Worm (Caenorhabditis elegans): ENCODE measurements around the gene Y7A5A.3.

Gene Y7A5A.3

DNA sequence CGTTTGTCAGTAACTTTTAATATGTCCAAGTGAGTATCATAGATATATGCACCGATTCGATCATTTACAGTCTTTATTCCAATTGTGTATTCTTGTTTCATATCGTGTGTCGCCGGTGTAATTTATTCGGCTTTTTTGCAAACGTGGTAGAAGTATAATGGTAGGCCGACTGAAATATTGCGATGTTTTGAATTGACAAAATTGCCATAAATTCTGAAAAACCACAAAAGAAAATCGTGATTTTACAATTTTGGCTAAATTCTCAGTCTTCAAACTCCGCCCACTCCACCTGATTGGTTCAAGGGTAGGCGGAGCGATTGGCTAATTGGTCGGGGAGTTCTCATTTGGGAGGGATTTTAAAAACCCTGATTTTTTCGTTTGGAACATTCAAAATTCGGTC is at the start of gene Y7A5A.3:
Gene Y7A5A.3, minus strand, starts transcription at position 101 of the 400 bp plus-strand sequence.
- no peak for TF ChIP-seq unc-62 (GFP tag; optimal IDR thresholded peaks at IDR 0.05)

DNA sequence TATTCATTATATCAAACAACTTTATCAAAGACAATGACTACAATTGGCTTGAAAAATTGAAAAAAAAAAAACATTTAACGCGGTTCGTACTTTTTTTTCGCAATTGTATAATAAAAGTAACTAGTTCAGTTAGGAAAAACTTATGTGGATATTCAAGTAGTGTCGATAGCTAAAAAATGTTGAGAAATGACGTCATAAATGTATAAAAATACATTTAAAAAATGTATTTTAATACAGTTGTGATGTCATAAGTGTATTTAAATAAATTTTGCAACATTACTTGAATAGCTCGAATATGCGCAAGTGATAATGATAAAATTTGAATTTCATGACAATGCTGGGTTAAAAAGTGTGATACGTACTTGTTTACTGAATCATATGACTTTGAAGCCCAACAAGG is 47.1 kb upstream of the Y7A5A.3 start:
- no peak for TF ChIP-seq unc-62 (GFP tag; optimal IDR thresholded peaks at IDR 0.05)

DNA sequence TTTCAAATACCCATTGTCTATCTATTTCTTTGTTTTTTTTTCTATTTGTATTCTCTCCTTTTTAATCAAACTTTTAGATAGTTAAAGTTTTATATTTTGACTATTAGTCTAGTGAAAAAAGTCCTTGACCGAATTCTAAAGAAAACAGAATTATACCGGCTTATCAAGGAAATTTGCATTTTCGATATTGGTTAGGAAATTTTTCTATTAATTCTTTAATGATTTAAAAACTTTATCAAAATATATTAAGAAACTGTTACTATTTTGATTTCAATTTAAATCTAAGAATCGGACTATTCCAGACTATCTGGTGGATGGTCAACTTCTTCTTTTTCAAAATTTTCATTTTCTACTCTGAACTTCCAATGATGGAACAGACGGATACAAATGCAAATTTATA is 43.6 kb upstream of the Y7A5A.3 start, which contains the start of gene Y7A5A.20:
Gene Y7A5A.20, plus strand, starts transcription at position 301 of the 400 bp plus-strand sequence.
- TF ChIP-seq unc-62 (GFP tag; optimal IDR thresholded peaks at IDR 0.05): no peak

DNA sequence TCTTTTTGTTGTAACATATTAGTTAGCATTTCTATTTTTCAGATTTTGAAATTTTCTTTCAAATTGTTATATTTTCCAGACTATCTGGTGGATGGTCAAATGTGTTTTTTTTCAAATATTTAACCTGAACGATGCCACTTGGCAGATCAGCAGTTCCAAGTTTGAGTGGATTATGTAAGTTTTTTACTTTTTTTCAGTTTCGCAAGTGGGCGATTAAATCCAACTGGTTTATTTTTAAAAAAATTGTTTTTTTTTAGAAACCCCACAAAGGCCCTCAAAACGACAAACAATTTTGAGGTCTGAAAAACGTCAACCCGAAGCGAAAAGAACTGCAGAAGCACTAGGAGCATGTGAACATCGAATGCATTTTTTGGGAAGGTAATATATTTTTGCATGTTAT is 42.4 kb upstream of the Y7A5A.3 start, which contains the start of gene Y7A5A.9:
Gene Y7A5A.9, plus strand, starts transcription at position 301 of the 400 bp plus-strand sequence.
- no peak for TF ChIP-seq unc-62 (GFP tag; optimal IDR thresholded peaks at IDR 0.05)

DNA sequence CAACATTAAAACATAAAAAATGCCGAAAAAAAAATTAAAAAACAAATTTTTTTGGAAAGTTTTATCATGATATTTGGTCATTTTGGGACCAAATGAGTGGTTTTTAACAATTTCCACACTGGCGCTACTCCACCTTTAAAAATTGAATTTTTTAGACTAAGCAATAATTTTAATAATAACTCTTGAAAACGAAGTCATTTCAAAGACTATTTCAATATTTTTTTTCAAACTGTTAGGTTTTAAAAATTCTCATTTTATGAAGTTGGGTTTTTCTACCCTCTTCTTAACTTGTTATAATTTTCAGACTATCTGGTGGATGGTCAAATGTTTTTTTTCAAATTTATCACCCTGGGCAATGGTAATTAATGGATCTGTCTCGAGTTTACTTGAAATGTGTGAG is 37.7 kb upstream of the Y7A5A.3 start, which contains the start of gene Y7A5A.8:
Gene Y7A5A.8, plus strand, starts transcription at position 301 of the 400 bp plus-strand sequence.
- TF ChIP-seq unc-62 (GFP tag; optimal IDR thresholded peaks at IDR 0.05): no peak

DNA sequence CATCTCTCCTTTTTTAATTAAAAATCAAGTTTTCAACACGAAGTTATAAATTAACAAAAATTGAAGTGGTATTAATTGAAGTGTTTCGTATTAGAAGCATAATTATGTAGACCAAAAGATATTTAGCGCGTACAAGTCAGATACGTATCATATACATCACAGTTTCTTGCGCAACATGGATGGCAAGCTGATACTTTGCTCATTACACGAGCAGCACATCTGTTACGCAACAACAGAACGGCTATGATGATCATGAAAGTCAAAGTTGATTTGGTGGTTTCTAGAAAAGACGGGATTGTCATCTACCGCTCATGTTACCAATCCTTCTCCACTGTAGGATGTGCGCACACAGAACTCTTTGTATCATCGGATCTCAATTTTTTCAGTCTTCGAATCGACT is 30.1 kb upstream of the Y7A5A.3 start:
- TF ChIP-seq unc-62 (GFP tag; optimal IDR thresholded peaks at IDR 0.05): no peak

DNA sequence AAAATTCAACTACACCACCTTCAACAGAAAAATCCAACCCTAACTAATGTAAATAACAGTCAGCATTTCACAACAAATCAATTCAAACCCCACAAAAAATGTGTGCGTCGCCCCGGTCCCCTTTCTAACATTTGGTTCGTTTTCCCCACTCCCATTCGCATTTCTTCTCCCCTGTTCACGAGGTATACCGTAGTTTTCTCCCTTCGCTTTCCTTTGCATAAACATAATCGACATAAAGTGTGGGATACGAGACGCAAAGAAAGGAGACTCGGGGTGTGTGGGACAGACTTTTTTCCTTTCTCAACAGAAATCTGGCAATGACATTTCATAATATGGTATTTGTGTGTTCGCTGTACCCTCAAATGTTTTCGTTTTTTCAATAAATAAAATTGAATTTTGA is 26.9 kb upstream of the Y7A5A.3 start:
- no peak for TF ChIP-seq unc-62 (GFP tag; optimal IDR thresholded peaks at IDR 0.05)

DNA sequence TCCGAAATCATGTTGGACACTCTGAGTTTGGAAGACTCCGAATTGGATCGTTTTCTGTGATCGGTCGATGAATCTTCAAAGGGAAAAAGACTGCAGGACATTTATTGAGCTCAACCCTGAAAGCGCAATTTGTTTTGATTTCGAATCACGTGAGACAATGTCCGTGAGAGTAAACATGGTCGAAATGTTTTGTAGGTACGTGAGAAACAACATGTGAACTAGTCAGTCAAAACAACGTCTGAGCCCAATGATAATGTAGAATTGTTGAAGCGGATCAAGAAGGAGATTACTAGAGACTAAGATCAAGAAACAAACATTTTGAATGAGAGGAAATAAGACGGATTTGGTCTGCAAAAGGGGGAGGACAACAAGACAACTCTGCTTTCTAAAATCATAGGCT is 19.6 kb upstream of the Y7A5A.3 start, which contains the start of gene Y7A5A.7:
Gene Y7A5A.7, minus strand, starts transcription at position 101 of the 400 bp plus-strand sequence.
- TF ChIP-seq unc-62 (GFP tag; optimal IDR thresholded peaks at IDR 0.05): no peak

DNA sequence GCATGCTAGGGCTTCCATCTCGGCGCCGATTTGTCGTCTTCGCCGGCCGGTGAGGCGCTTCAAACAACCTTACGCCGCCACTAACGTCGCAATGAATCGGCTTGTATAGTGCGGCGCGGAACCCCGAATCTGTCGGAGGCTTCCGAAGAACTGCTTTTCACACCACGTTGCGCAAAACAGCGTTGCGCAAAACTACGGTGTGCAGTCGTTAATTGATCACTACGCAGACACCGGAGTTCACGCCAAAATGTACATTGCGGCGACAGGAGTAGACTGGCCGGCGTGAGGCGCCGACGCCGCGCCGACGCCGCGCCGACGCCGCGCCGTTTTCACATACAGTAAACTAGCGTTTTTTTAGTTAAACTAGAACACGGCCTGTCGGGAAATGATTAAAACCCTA is 17.4 kb upstream of the Y7A5A.3 start:
- no peak for TF ChIP-seq unc-62 (GFP tag; optimal IDR thresholded peaks at IDR 0.05)

DNA sequence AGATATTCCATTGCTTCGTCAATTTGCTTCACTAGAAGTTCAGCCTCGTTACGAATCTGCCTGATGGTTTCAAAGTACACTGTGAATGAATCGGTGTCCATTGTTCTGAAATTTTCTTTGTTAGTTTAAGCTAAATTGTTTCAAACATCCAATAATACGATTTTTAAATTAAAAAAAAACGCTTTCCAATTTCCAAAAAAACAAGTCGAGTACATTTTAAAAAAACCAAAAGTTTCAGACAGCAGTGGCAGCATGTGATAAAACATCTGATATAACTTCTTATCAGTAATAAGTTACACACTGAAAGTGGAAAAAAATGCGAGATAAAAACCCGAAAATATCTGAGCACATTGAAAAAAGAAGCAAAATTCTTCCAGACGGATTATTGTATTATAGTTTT is 15.1 kb upstream of the Y7A5A.3 start, which contains the start of gene Y7A5A.6:
Gene Y7A5A.6, minus strand, starts transcription at position 101 of the 400 bp plus-strand sequence.
- no peak for TF ChIP-seq unc-62 (GFP tag; optimal IDR thresholded peaks at IDR 0.05)

DNA sequence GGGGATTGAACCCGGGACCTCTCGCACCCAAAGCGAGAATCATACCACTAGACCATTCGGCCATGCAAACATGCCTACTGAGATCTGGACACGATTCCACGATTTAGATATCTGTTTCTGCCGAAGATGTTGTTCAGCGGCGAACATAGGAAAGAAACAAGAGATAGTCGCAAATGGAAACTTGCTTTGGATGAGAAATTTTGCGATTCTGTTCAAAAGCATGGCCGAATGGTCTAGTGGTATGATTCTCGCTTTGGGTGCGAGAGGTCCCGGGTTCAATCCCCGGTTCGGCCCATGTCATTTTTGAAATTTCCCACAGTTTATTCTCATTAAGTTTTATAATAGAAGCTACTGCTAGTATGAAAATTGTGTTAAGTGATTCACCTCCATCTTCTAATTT is 12.2 kb upstream of the Y7A5A.3 start:
- TF ChIP-seq unc-62 (GFP tag; optimal IDR thresholded peaks at IDR 0.05): no peak

DNA sequence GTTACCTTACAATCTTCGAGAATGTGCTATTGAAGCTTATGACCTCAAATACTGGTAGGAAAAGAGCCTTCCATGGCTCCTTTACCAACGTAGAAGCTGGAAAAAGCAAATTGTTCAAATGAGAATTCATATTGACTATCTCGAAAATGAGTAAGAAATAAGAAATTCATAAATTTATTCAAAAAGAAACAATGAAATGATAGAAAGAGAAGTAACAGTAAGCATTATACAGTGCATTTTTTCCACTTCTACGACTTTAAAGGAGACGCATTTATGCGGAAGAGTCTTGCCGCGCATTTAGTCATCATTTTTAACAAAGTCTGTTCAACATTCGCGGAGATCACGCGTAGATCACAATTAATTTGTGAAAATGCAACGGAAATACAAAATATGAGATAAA is 10.5 kb upstream of the Y7A5A.3 start, which contains the start of gene Y7A5A.10:
Gene Y7A5A.10, minus strand, starts transcription at position 101 of the 400 bp plus-strand sequence.
- TF ChIP-seq unc-62 (GFP tag; optimal IDR thresholded peaks at IDR 0.05): no peak

DNA sequence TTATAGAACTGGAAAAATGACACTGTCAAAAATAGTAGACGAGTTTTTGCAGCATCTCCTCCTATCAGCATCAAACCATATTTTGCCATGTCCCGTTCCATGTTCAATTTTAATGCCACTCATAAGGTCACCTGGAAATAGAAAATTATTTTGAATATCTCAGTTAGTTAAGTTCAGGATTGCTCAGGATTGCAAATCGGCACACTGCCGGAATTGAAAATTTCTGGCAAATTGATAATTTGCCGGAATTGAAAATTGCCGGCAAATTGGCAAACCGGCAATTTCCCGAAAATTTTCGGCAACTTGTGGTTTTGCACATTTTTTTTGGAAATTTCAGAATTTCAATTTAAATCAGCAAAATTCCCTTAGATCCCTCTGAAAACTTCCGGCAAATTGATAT is 2.3 kb upstream of the Y7A5A.3 start, which contains the start of gene Y7A5A.5:
Gene Y7A5A.5, minus strand, starts transcription at position 101 of the 400 bp plus-strand sequence.
- no peak for TF ChIP-seq unc-62 (GFP tag; optimal IDR thresholded peaks at IDR 0.05)

DNA sequence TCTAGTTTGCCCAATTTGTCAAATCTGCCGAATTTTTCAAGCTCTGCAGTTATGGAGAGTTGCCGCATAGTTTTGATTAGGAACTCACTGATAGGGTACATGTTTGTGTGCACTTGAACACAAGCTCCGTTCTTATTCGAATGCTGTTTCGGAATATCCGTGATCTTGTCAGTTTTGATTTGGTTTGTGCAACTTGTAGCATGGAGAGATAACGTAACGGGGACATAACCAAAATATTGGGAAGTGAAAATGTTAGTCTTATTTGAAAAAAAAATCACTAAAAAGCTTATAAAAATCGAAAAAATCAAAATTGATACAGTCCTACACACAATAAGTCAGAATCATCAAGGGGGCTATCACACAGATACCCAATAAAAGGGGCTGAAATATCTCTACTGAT is 2.4 kb downstream of the Y7A5A.3 start, which contains the start of gene Y7A5A.24:
Gene Y7A5A.24, minus strand, starts transcription at position 101 of the 400 bp plus-strand sequence.
- TF ChIP-seq unc-62 (GFP tag; optimal IDR thresholded peaks at IDR 0.05): no peak

DNA sequence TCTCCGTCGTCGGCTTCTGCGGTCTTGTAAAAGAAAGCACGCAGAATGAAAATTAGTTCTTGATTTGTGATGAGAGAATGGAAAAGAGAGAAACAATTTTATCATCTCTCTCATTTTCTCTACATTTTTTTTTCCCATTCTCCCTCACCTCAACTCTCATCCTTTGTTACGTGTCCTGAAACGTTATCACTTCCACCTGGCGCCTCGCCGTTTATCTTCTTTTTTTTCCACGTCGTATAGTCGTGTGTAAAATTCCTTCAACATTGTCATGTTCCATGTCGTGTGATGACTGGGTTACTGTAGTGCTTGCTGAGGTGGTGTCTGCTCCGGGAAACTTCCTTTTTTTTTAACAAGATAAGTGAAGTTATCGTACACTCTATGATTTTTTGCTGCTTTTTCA is 5.0 kb downstream of the Y7A5A.3 start:
- TF ChIP-seq unc-62 (GFP tag; optimal IDR thresholded peaks at IDR 0.05): no peak

DNA sequence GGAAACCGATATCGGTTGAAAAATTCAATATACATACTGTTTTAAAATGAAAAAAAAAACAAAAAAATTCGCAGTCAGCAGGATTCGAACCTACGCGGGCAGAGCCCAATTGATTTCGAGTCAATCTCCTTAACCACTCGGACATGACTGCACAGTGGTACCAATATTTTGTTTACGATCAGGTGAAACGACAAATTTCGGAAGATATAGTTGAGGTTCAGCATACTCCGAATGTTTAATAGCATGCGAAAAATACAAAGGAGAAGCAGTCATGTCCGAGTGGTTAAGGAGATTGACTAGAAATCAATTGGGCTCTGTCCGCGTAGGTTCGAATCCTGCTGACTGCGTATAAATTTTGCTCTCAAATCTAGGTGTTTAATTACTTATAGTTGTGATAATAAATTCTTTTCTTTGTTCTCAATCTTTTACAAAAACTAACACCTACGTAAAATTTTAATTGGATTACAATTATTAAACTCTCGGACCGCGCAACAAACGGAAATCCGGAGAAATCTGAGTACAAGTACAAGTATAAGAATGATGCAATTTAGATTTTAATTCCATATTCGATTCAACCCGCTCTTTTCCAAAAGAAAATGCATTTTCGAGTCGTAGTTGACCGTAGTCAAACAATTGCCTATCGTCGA is 11.1 kb downstream of the Y7A5A.3 start, which contains the start of gene Y7A5A.13:
Gene Y7A5A.13, plus strand, starts transcription at position 597 of the 647 bp plus-strand sequence.
- no peak for TF ChIP-seq unc-62 (GFP tag; optimal IDR thresholded peaks at IDR 0.05)

DNA sequence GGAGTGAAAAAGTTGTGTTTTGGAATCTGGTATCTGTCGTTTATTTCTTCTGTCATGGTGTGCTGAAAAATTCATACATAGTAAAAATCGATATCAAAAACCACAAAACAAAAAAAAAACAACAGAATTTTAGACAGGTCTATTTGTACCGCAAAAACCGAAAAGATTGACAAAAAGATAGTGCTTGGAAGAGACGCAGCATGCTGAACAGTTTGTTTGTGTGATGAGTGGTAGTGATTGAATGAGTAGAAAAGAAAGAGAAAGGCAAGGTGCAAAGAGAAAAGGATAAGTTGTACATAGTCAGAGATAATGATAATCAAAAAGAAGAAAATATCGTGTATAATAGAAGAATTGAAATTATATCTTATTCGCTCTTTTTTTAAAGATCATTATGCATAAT is 11.8 kb downstream of the Y7A5A.3 start, which contains the start of gene Y7A5A.2:
Gene Y7A5A.2, minus strand, starts transcription at position 62 of the 400 bp plus-strand sequence.
- TF ChIP-seq unc-62 (GFP tag; optimal IDR thresholded peaks at IDR 0.05): no peak

Data from whole organism, dauer.